Worm (Caenorhabditis elegans): ENCODE data around the gene pan-1.
A peak's percentile ranks its signal among the peaks of the same experiment; 100 is the strongest.

The pan-1 gene

ce11 chrIII:4517781-4518180 is 44.8 kb upstream of the pan-1 start:
- TF ChIP-seq lin-14 (GFP tag; optimal IDR thresholded peaks at IDR 0.05) (peak; percentile 59), xbp-1 (tag; optimal IDR thresholded peaks at IDR 0.05) (no peak), egl-27 (tag; optimal IDR thresholded peaks at IDR 0.05) (no peak), nhr-85 (tag) (peak; percentile 77), snu-23 (GFP tag; optimal IDR thresholded peaks at IDR 0.05) (peak; percentile 25), mef-2 (tag; optimal IDR thresholded peaks at IDR 0.05) (no peak), nhr-28 (tag; optimal IDR thresholded peaks at IDR 0.05) (no peak), ceh-63 (GFP tag; optimal IDR thresholded peaks at IDR 0.05) (no peak), lir-3 (tag; optimal IDR thresholded peaks at IDR 0.05; ENCODE audit: poor library complexity) (no peak), fkh-8 (tag; optimal IDR thresholded peaks at IDR 0.05) (no peak), dpl-1 (GFP tag; optimal IDR thresholded peaks at IDR 0.05) (no peak), efl-1 (optimal IDR thresholded peaks at IDR 0.05) (no peak), efl-1 (GFP tag; optimal IDR thresholded peaks at IDR 0.05 in 1 of 2) (peak in 1 of 2 experiments; percentile 30), blmp-1 (tag; optimal IDR thresholded peaks at IDR 0.05) (peak; percentile 55), unc-98 (GFP tag; IDR thresholded peaks at IDR 0.05) (no peak), hlh-4 (tag; optimal IDR thresholded peaks at IDR 0.05) (no peak)

ce11 chrIII:4519410-4519809 is 43.1 kb upstream of the pan-1 start:
- TF ChIP-seq tlp-1 (tag; optimal IDR thresholded peaks at IDR 0.05) (no peak), fkh-4 (tag; optimal IDR thresholded peaks at IDR 0.05; ENCODE audit: borderline replicate concordance) (peak; percentile 75), nhr-76 (tag; optimal IDR thresholded peaks at IDR 0.05) (no peak), mef-2 (tag; optimal IDR thresholded peaks at IDR 0.05) (no peak), snpc-4 (tag; optimal IDR thresholded peaks at IDR 0.05) (no peak), ceh-8 (GFP tag; optimal IDR thresholded peaks at IDR 0.05) (no peak), ets-5 (GFP tag; IDR thresholded peaks at IDR 0.05) (no peak), dsc-1 (tag; optimal IDR thresholded peaks at IDR 0.05) (peak; percentile 95)

- no peak for TF ChIP-seq isw-1 (GFP tag; IDR thresholded peaks at IDR 0.05)
- TF ChIP-seq efl-1 (optimal IDR thresholded peaks at IDR 0.05) = no peak
- TF ChIP-seq efl-1 (GFP tag; optimal IDR thresholded peaks at IDR 0.05 in 1 of 2) = no peak
- no peak for TF ChIP-seq swsn-7 (tag; optimal IDR thresholded peaks at IDR 0.05)
- no peak for TF ChIP-seq unc-62 (GFP tag; optimal IDR thresholded peaks at IDR 0.05)
Measured at ce11 chrIII:4520057-4520456, 42.5 kb upstream of the pan-1 start, which contains the start of gene cdh-4. Gene cdh-4, plus strand, starts transcription at chrIII:4520357.

- TF ChIP-seq C16A3.4 (tag; optimal IDR thresholded peaks at IDR 0.05) = no peak
- TF ChIP-seq lin-14 (GFP tag; optimal IDR thresholded peaks at IDR 0.05) = peak; percentile 27
Measured at ce11 chrIII:4523411-4523810, 39.1 kb upstream of the pan-1 start.

ce11 chrIII:4524071-4524470 is 38.5 kb upstream of the pan-1 start:
- TF ChIP-seq sox-4 (tag; optimal IDR thresholded peaks at IDR 0.05) (no peak), grh-1 (GFP tag; IDR thresholded peaks at IDR 0.05) (no peak), unc-86 (tag; optimal IDR thresholded peaks at IDR 0.05) (no peak), xbp-1 (tag; optimal IDR thresholded peaks at IDR 0.05) (no peak), aly-2 (tag; optimal IDR thresholded peaks at IDR 0.05) (no peak), pag-3 (tag; optimal IDR thresholded peaks at IDR 0.05; ENCODE audit: borderline replicate concordance, insufficient read depth) (no peak)

- TF ChIP-seq C34B4.2 (tag; optimal IDR thresholded peaks at IDR 0.05) (no peak), tbx-2 (tag; optimal IDR thresholded peaks at IDR 0.05) (no peak), C16A3.4 (tag; optimal IDR thresholded peaks at IDR 0.05) (no peak), irx-1 (tag; optimal IDR thresholded peaks at IDR 0.05) (no peak), nhr-90 (tag; optimal IDR thresholded peaks at IDR 0.05; ENCODE audit: poor library complexity) (no peak)
Measured at ce11 chrIII:4525998-4526397, 36.5 kb upstream of the pan-1 start.

Data from whole organism, L1 larva.